Worm (Caenorhabditis elegans) whole organism, L4/young adult: ENCODE data around the gene F56D6.23.

Source experiments
- W03F9.2 ChIP-seq: fragments of 150-350 bp; optimal IDR thresholded peaks from 2 replicates; lab custom pipeline; 2014; ENCODE audit warnings: missing biosample characterization, missing genetic modification characterization
- dao-5 ChIP-seq: sonication (generic microtip); optimal IDR thresholded peaks from 2 replicates; lab custom pipeline; 2016; ENCODE audit warnings: missing genotype, missing genetic modification characterization, moderate library complexity, missing compliant biosample characterization
- him-1 ChIP-seq: sonication (generic microtip); optimal IDR thresholded peaks from 2 replicates; lab custom pipeline; 2016; ENCODE audit warnings: missing genotype, missing genetic modification reagents, missing genetic modification characterization, missing compliant biosample characterization

DNA sequence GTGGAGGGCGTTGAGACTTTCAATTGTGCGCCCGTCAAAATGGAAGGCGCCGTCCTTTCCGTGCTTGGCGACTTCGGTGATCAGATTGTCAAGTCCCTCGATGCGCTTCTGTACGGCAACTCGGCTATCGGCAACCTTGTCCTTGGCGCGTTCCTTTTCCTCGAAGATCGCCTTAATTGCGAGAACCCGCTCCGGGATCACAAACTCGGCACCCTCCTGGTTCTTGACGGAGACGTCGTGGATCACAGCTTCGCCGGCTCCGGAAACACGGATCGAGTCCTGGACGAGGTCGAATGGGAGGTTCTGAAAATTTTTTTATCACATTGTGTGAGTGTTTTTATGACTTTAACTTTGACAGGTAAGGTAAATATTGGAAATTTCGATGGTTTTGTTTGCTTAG, 45.1 kb upstream of the F56D6.23 start:
- no peak for TF ChIP-seq him-1
- TF ChIP-seq W03F9.2: no peak
- TF ChIP-seq dao-5: no peak
